Worm (Caenorhabditis elegans) whole organism, late embryonic: ENCODE data around the gene fbxa-115.

ENCODE experiments used
- T23F11.4 ChIP-seq: fragments of 200-800 bp; sonication (Bioruptor generic); optimal IDR thresholded peaks from 2 replicates; lab custom pipeline; 2018; ENCODE audit warnings: mild to moderate bottlenecking, missing genetic modification characterization, missing compliant biosample characterization
- Y22D7AL.16 ChIP-seq: sonication (generic microtip); optimal IDR thresholded peaks from 2 replicates; lab custom pipeline; 2016; ENCODE audit warnings: missing genetic modification characterization, missing compliant biosample characterization
- ahr-1 ChIP-seq: sonication (generic microtip); optimal IDR thresholded peaks from 2 replicates; lab custom pipeline; 2016; ENCODE audit warnings: missing genetic modification characterization, missing compliant biosample characterization
- ceh-2 ChIP-seq: sonication (generic microtip); optimal IDR thresholded peaks from 2 replicates; lab custom pipeline; 2016; ENCODE audit warnings: missing genotype, missing genetic modification characterization, missing compliant biosample characterization
- fax-1 ChIP-seq: sonication (generic microtip); optimal IDR thresholded peaks from 2 replicates; lab custom pipeline; 2016; ENCODE audit warnings: missing genotype, missing genetic modification characterization, missing compliant biosample characterization
- nhr-11 ChIP-seq: fragments of 150-350 bp; optimal IDR thresholded peaks from 2 replicates; lab custom pipeline; 2014; ENCODE audit warnings: missing biosample characterization, missing genetic modification characterization
- pag-3 ChIP-seq: sonication (generic microtip); optimal IDR thresholded peaks from 2 replicates; lab custom pipeline; 2016; ENCODE audit warnings: missing compliant biosample characterization, missing genetic modification characterization, borderline replicate concordance
- unc-3 ChIP-seq, 2 experiments: fragments of 200-800 bp in 1 of 2; sonication (Bioruptor generic) in 1 of 2; sonication (generic microtip) in 1 of 2; conservative IDR thresholded peaks in 1 of 2; optimal IDR thresholded peaks in 1 of 2; 2 replicates each; pipeline versions ENCODE4 v1.3.6 to Lab custom; 2016 to 2022; ENCODE audit warnings: missing compliant biosample characterization in 2 of 2, missing genetic modification characterization in 2 of 2, missing genetic modification reagents in 1 of 2
- unc-55 ChIP-seq: sonication (generic microtip); optimal IDR thresholded peaks from 2 replicates; lab custom pipeline; 2017; ENCODE audit warnings: missing biosample characterization, missing genetic modification reagents, missing genetic modification characterization

ce11 chrV:20220604-20221003, 28.7 kb upstream of the fbxa-115 start:
- TF ChIP-seq fax-1 (no peak), unc-3 (GFP tag; conservative IDR thresholded peaks at IDR 0.05; lab: Robert Waterston, UW) (no peak), unc-3 (tag; optimal IDR thresholded peaks at IDR 0.05; lab: Kevin White, UChicago) (no peak), ceh-2 (tag; lab: Kevin White, UChicago) (no peak), nhr-11 (tag; lab: Kevin White, UChicago) (no peak), unc-55 (GFP tag; lab: Kevin White, UChicago) (no peak), Y22D7AL.16 (no peak), T23F11.4 (no peak), ahr-1 (no peak), pag-3 (tag; lab: Kevin White, UChicago) (no peak)
